Fruit fly (Drosophila melanogaster): ENCODE results near the gene Eig71Ej.

- no peak for TF ChIP-seq ovo (GFP tag; optimal IDR thresholded peaks at IDR 0.05)
- no peak for TF ChIP-seq CG1620 (GFP tag; optimal IDR thresholded peaks at IDR 0.05)
- no peak for TF ChIP-seq CG7045 (GFP tag; optimal IDR thresholded peaks at IDR 0.05)
- TF ChIP-seq tj (GFP tag; optimal IDR thresholded peaks at IDR 0.05), result no peak
- no peak for TF ChIP-seq Clk (GFP tag; optimal IDR thresholded peaks at IDR 0.05)
- TF ChIP-seq cnc (optimal IDR thresholded peaks at IDR 0.05), result no peak
- TF ChIP-seq kay (GFP tag; ENCODE audit: borderline replicate concordance), result no peak
- TF ChIP-seq cic (GFP tag; optimal IDR thresholded peaks at IDR 0.05), result no peak
- TF ChIP-seq pad (GFP tag; optimal IDR thresholded peaks at IDR 0.05), result no peak
- no peak for TF ChIP-seq Hr96 (GFP tag; optimal IDR thresholded peaks at IDR 0.05)
- no peak for TF ChIP-seq Crg-1 (GFP tag; optimal IDR thresholded peaks at IDR 0.05)
- no peak for TF ChIP-seq CG5204 (GFP tag; optimal IDR thresholded peaks at IDR 0.05)
- no peak for TF ChIP-seq CG14711 (tag; optimal IDR thresholded peaks at IDR 0.05)
These were observed 8.7 kb downstream of the Eig71Ej start, which contains the start of the genes Eig71Ec and Eig71Ed for dm6 chr3L:15652154-15652553.
